Worm (Caenorhabditis elegans): Measurements from ENCODE around the gene nspe-3.

Gene nspe-3

DNA sequence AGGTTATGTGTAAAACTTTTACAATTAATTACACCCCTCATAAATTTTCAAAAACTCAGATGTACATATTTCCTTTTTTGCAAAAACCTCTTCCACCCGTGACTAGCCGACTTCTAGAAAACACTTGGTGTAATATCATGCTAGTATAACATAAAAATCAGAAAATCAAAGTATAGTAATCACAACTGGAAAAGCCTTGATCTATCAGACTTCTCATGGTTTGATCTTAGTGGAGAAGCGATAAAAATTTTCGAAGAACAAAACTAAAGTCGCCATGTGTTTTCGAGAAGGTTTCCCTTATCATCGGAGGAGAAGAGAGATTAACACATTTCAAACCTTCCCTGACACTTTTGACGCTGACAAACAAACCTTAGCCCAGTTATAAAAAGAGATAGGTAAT is 10.9 kb downstream of the nspe-3 start, which contains the start of gene nspe-5:
Gene nspe-5 (plus strand): TSS at position 301 of the 400 bp plus-strand sequence.
- TF ChIP-seq nhr-25 (tag; optimal IDR thresholded peaks at IDR 0.05), result peak; percentile 71
- no peak for TF ChIP-seq peb-1 (tag; optimal IDR thresholded peaks at IDR 0.05)
- TF ChIP-seq skn-1 (tag; optimal IDR thresholded peaks at IDR 0.05), result no peak
- no peak for TF ChIP-seq nhr-21 (tag; optimal IDR thresholded peaks at IDR 0.05)
- peak; percentile 37 for TF ChIP-seq sma-9 (GFP tag; optimal IDR thresholded peaks at IDR 0.05)
- no peak for TF ChIP-seq sma-9 (tag; optimal IDR thresholded peaks at IDR 0.05)

DNA sequence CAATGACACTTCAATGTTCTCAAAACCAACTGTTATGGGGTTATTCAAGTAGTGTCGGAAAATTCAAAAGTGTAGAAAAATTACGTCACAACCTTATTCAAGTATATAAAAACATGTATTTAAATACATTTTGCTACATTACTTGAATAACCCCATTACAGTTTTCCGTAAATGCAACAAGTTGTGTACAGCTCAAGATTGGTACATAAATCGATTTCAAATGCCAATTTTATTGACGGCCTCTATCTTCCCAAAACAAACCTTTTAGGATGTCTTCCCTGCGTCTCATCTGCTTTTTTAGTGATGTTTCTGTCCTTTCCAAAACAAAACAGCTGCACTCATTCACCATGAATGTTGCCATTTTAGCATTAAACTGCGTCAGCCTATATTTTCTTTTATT is 11.7 kb downstream of the nspe-3 start, which contains the start of gene Y38E10A.28:
Gene Y38E10A.28 (plus strand): TSS at position 301 of the 400 bp plus-strand sequence.
- TF ChIP-seq elt-3 (tag; optimal IDR thresholded peaks at IDR 0.05), result no peak
- TF ChIP-seq R02D3.7 (tag; optimal IDR thresholded peaks at IDR 0.05), result no peak
- TF ChIP-seq mab-5 (tag; optimal IDR thresholded peaks at IDR 0.05), result no peak
- no peak for TF ChIP-seq dmd-4 (tag; optimal IDR thresholded peaks at IDR 0.05)
- no peak for TF ChIP-seq mbf-1 (tag; optimal IDR thresholded peaks at IDR 0.05)
- no peak for TF ChIP-seq ama-1 (optimal IDR thresholded peaks at IDR 0.05)
- no peak for TF ChIP-seq ceh-82 (tag; optimal IDR thresholded peaks at IDR 0.05)
- no peak for TF ChIP-seq egl-27 (tag; optimal IDR thresholded peaks at IDR 0.05)

DNA sequence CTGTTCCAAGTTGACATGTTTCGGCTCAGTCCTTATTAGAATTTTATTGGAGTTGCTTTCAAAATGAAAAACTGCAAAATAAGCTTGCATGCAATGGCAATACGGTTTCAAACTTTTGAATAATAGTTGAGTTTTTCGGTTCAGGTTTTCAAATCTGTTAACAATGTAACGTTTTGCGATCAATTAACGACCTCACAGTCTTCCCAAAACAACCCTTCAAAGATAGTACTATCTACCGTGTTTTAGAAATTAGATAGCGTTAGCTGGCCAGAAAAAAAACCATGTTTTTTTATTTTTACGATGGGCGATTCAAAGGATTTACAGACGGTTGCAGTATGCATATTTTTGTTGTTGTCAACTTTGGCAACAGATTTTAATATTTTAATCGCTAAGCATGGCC is 13.2 kb downstream of the nspe-3 start, which contains the start of gene Y38E10A.34:
Gene Y38E10A.34 (plus strand): TSS at position 301 of the 400 bp plus-strand sequence.
- TF ChIP-seq lin-11 (tag; optimal IDR thresholded peaks at IDR 0.05) (no peak), ztf-1 (GFP tag; conservative IDR thresholded peaks at IDR 0.05) (no peak), unc-55 (GFP tag; optimal IDR thresholded peaks at IDR 0.05) (no peak), snpc-4 (tag; optimal IDR thresholded peaks at IDR 0.05) (no peak), nhr-21 (tag; optimal IDR thresholded peaks at IDR 0.05) (no peak), mab-5 (tag; optimal IDR thresholded peaks at IDR 0.05) (no peak), lin-39 (tag; optimal IDR thresholded peaks at IDR 0.05) (no peak), nhr-23 (tag; optimal IDR thresholded peaks at IDR 0.05) (no peak), alr-1 (tag; optimal IDR thresholded peaks at IDR 0.05) (no peak), nhr-11 (tag; optimal IDR thresholded peaks at IDR 0.05) (no peak), ztf-4 (tag; optimal IDR thresholded peaks at IDR 0.05) (no peak), aly-2 (tag; optimal IDR thresholded peaks at IDR 0.05) (no peak), crh-2 (tag; optimal IDR thresholded peaks at IDR 0.05) (no peak), ama-1 (optimal IDR thresholded peaks at IDR 0.05) (no peak), nhr-237 (tag; optimal IDR thresholded peaks at IDR 0.05) (no peak)

DNA sequence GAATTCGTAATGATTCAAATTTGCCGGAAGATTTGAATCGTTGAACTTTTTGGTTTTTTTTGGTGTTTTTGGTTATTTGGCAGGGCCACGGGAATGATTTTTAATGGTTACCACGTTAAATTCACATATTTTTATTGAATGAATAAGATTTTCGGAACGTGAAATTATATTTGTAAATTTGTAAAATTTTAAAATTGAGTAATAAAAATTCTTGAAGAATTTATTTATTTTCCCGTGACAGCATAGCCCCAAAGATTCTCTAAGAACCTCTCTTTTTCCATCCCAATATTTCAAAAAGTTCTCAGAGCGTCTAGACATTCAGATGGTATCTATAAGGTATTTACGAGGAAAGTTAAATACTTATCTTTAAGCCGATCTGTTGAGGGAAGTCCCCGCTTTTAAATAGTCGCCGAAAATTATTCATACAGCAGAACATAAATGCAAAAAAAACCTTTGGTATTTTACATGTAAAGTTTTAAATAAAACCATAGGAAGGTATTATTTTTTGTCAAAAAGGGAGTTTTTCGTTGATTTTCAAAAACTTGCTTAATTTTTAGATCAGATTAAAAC is 17.1 kb downstream of the nspe-3 start, which contains the start of gene Y38E10A.17:
Gene Y38E10A.17 (minus strand): TSS at position 51 of the 570 bp plus-strand sequence.
- TF ChIP-seq sma-3 (GFP tag; optimal IDR thresholded peaks at IDR 0.05) (no peak), elt-3 (tag; optimal IDR thresholded peaks at IDR 0.05) (no peak), sma-9 (GFP tag; optimal IDR thresholded peaks at IDR 0.05) (peak; percentile 44), sma-9 (tag; optimal IDR thresholded peaks at IDR 0.05) (no peak)

DNA sequence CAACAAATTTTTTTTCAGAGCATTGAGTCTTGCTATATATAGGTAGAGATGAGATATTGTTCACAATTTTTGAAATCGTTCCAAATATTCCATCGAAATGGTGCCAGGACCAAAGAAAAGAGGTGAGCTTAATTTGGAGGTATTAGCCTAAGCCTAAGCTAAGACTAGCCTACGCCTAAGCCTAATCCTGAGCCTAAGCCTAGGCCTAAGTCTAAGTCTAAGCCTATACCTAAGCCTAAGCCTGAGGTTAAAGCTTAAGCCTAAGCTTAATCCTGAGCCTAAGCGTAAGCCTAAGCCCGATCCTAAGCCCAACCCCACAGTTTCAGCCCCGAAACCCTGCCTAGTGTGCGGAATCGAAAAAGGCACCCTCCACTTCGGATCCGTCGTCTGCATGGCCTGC is 18.9 kb downstream of the nspe-3 start, which contains the start of gene nhr-234:
Gene nhr-234 (plus strand): TSS at position 77 of the 400 bp plus-strand sequence.
- TF ChIP-seq Y55F3AM.14 (GFP tag; optimal IDR thresholded peaks at IDR 0.05) (no peak), F13H6.1 (tag; optimal IDR thresholded peaks at IDR 0.05) (no peak), ama-1 (optimal IDR thresholded peaks at IDR 0.05) (no peak), unc-55 (GFP tag; optimal IDR thresholded peaks at IDR 0.05) (no peak), skn-1 (tag; optimal IDR thresholded peaks at IDR 0.05) (no peak), nhr-237 (tag; optimal IDR thresholded peaks at IDR 0.05) (no peak), nhr-6 (tag; optimal IDR thresholded peaks at IDR 0.05) (no peak), ztf-1 (GFP tag; conservative IDR thresholded peaks at IDR 0.05) (no peak), crh-2 (tag; optimal IDR thresholded peaks at IDR 0.05) (no peak), gmeb-1 (tag; optimal IDR thresholded peaks at IDR 0.05) (no peak), sem-4 (tag; optimal IDR thresholded peaks at IDR 0.05) (no peak), alr-1 (tag; optimal IDR thresholded peaks at IDR 0.05) (no peak), lin-39 (tag; optimal IDR thresholded peaks at IDR 0.05) (no peak), sma-3 (GFP tag; optimal IDR thresholded peaks at IDR 0.05) (no peak), ceh-82 (tag; optimal IDR thresholded peaks at IDR 0.05) (no peak), nhr-25 (tag; optimal IDR thresholded peaks at IDR 0.05) (no peak), nhr-12 (tag; optimal IDR thresholded peaks at IDR 0.05) (no peak), fos-1 (tag; optimal IDR thresholded peaks at IDR 0.05) (no peak)
